Fruit fly (Drosophila melanogaster) whole organism, prepupa: ENCODE results near the gene PVRAP.

Experiments
- CG10669 ChIP-seq: fragments of 200-800 bp; sonication (Bioruptor generic); optimal IDR thresholded peaks from 3 replicates; lab custom pipeline; 2018; ENCODE audit warnings: missing biosample characterization, mild to moderate bottlenecking, missing genetic modification characterization, moderate library complexity
- vri ChIP-seq: fragments of 200-800 bp; sonication (Bioruptor generic); optimal IDR thresholded peaks from 3 replicates; lab custom pipeline; 2016; ENCODE audit warnings: missing biosample characterization, mild to moderate bottlenecking, missing genetic modification characterization

- no peak for TF ChIP-seq CG10669 (GFP tag; lab: Kevin White, UChicago)
- no peak for TF ChIP-seq vri (GFP tag; lab: Kevin White, UChicago)
These were observed 9.4 kb upstream of the PVRAP start for dm6 chr3L:5987637-5988036.
